Worm (Caenorhabditis elegans): ENCODE data around the gene F57B1.9.

F57B1.9 gene

ce11 chrV:13212584-13212983 is 14.9 kb upstream of the F57B1.9 start:
- TF ChIP-seq ztf-22 (GFP tag; optimal IDR thresholded peaks at IDR 0.05): peak; percentile 40
- TF ChIP-seq F10E7.11 (tag; optimal IDR thresholded peaks at IDR 0.05): no peak
- TF ChIP-seq madf-6 (GFP tag; IDR thresholded peaks at IDR 0.05): no peak
- no peak for TF ChIP-seq B0019.2 (GFP tag; conservative IDR thresholded peaks at IDR 0.05)
- TF ChIP-seq cebp-2 (GFP tag; IDR thresholded peaks at IDR 0.05): no peak
- peak; percentile 25 for TF ChIP-seq ets-4 (GFP tag; optimal IDR thresholded peaks at IDR 0.05)
- no peak for TF ChIP-seq C06A6.2 (GFP tag; conservative IDR thresholded peaks at IDR 0.05)
- TF ChIP-seq unc-130 (GFP tag; optimal IDR thresholded peaks at IDR 0.05): no peak
- TF ChIP-seq ztf-3 (GFP tag; optimal IDR thresholded peaks at IDR 0.05): no peak
- TF ChIP-seq egl-44 (GFP tag; IDR thresholded peaks at IDR 0.05): no peak
- TF ChIP-seq Y95B8A.8 (GFP tag; IDR thresholded peaks at IDR 0.05): no peak
- TF ChIP-seq dpl-1 (GFP tag; optimal IDR thresholded peaks at IDR 0.05): no peak
- TF ChIP-seq F22D6.2 (tag; optimal IDR thresholded peaks at IDR 0.05): no peak
- TF ChIP-seq nfya-2 (GFP tag; IDR thresholded peaks at IDR 0.05): no peak
- TF ChIP-seq let-607 (tag; optimal IDR thresholded peaks at IDR 0.05): peak in 1 of 2 experiments; percentile 41
- TF ChIP-seq lsl-1 (GFP tag; optimal IDR thresholded peaks at IDR 0.05): no peak
- peak; percentile 66 for TF ChIP-seq atf-7 (tag; optimal IDR thresholded peaks at IDR 0.05)
- no peak for TF ChIP-seq efl-1 (GFP tag; optimal IDR thresholded peaks at IDR 0.05)
- TF ChIP-seq egrh-3 (GFP tag; IDR thresholded peaks at IDR 0.05): no peak
- peak; percentile 42 for TF ChIP-seq pha-4 (tag; optimal IDR thresholded peaks at IDR 0.05)
- TF ChIP-seq snpc-4 (GFP tag; optimal IDR thresholded peaks at IDR 0.05): no peak
- no peak for TF ChIP-seq snpc-4 (tag; optimal IDR thresholded peaks at IDR 0.05)
- no peak for TF ChIP-seq lin-35 (GFP tag; optimal IDR thresholded peaks at IDR 0.05)
- TF ChIP-seq lir-1 (GFP tag; conservative IDR thresholded peaks at IDR 0.05): no peak
- TF ChIP-seq hmg-20 (GFP tag; IDR thresholded peaks at IDR 0.05): no peak
- no peak for TF ChIP-seq egl-18 (GFP tag; IDR thresholded peaks at IDR 0.05)
- no peak for TF ChIP-seq dpff-1 (tag; optimal IDR thresholded peaks at IDR 0.05)
- TF ChIP-seq F57C9.4 (tag; optimal IDR thresholded peaks at IDR 0.05): no peak
- no peak for TF ChIP-seq sdz-38 (tag; optimal IDR thresholded peaks at IDR 0.05)
- TF ChIP-seq somi-1 (GFP tag; optimal IDR thresholded peaks at IDR 0.05): no peak
- TF ChIP-seq let-526 (GFP tag; IDR thresholded peaks at IDR 0.05): no peak
- no peak for TF ChIP-seq D2030.7 (GFP tag; IDR thresholded peaks at IDR 0.05)
- no peak for TF ChIP-seq attf-5 (GFP tag; optimal IDR thresholded peaks at IDR 0.05)
- TF ChIP-seq hrde-1 (tag; optimal IDR thresholded peaks at IDR 0.05; ENCODE audit: borderline replicate concordance): no peak
- TF ChIP-seq gei-17 (GFP tag; optimal IDR thresholded peaks at IDR 0.05): no peak
- no peak for TF ChIP-seq nfya-1 (tag; optimal IDR thresholded peaks at IDR 0.05; ENCODE audit: borderline replicate concordance, insufficient read depth)
- TF ChIP-seq zim-3 (tag; optimal IDR thresholded peaks at IDR 0.05): no peak
- TF ChIP-seq ekl-4 (GFP tag; IDR thresholded peaks at IDR 0.05): no peak
- peak; percentile 91 for TF ChIP-seq nhr-80 (tag; optimal IDR thresholded peaks at IDR 0.05)
- TF ChIP-seq attf-3 (GFP tag; conservative IDR thresholded peaks at IDR 0.05): no peak
- no peak for TF ChIP-seq lag-1 (GFP tag; IDR thresholded peaks at IDR 0.05)
- TF ChIP-seq ceh-27 (GFP tag; optimal IDR thresholded peaks at IDR 0.05): no peak
- TF ChIP-seq snpc-3.4 (tag; optimal IDR thresholded peaks at IDR 0.05): no peak
- TF ChIP-seq ceh-79 (tag; optimal IDR thresholded peaks at IDR 0.05): no peak
- no peak for TF ChIP-seq B0336.3 (GFP tag; IDR thresholded peaks at IDR 0.05)
- no peak for TF ChIP-seq ceh-91 (GFP tag; IDR thresholded peaks at IDR 0.05)
